Fruit fly (Drosophila melanogaster) whole organism, adult: Measurements from ENCODE around the gene CG9316.

Source experiments
- Clk ChIP-seq: fragments of 200-800 bp; sonication (Bioruptor generic); optimal IDR thresholded peaks from 2 replicates; lab custom pipeline; 2017; ENCODE audit warnings: missing biosample characterization, missing genetic modification characterization
- Crg-1 ChIP-seq: fragments of 200-800 bp; sonication (Bioruptor generic); optimal IDR thresholded peaks from 2 replicates; lab custom pipeline; 2016; ENCODE audit warnings: missing biosample characterization, missing genetic modification characterization
- Mnt ChIP-seq: fragments of 200-800 bp; sonication (Bioruptor generic); optimal IDR thresholded peaks from 2 replicates; lab custom pipeline; 2016; ENCODE audit warnings: missing biosample characterization, mild to moderate bottlenecking, missing genetic modification characterization
- bab1 ChIP-seq: fragments of 200-800 bp; sonication (Bioruptor generic); optimal IDR thresholded peaks from 3 replicates; lab custom pipeline; 2019; ENCODE audit warnings: missing biosample characterization, mild to moderate bottlenecking, missing genetic modification characterization, moderate library complexity
- kay ChIP-seq: fragments of 200-800 bp; sonication (Bioruptor generic); peaks from one replicate; lab custom pipeline; 2016; ENCODE audit warnings: missing biosample characterization, missing genetic modification characterization, borderline replicate concordance
- ovo ChIP-seq: fragments of 200-800 bp; sonication (Bioruptor generic); optimal IDR thresholded peaks from 2 replicates; lab custom pipeline; 2016; ENCODE audit warnings: missing biosample characterization, missing genetic modification characterization

dm6 chr2L:20714468-20715404, 11.6 kb downstream of the CG9316 start, which contains the start of gene Hr38:
- TF ChIP-seq kay (GFP tag; lab: Kevin White, UChicago) (peak; percentile 73), Crg-1 (GFP tag; lab: Kevin White, UChicago) (no peak), bab1 (GFP tag; lab: Kevin White, UChicago) (peak; percentile 1), Clk (no peak), Mnt (GFP tag; lab: Kevin White, UChicago) (peak; percentile 49), ovo (GFP tag; lab: Kevin White, UChicago) (no peak)
